Fruit fly (Drosophila melanogaster) whole organism, adult: Measurements from ENCODE around the gene CG2604.

Experiments
- CG11617 ChIP-seq: fragments of 200-800 bp; sonication (Bioruptor generic); optimal IDR thresholded peaks from 2 replicates; lab custom pipeline; 2017; ENCODE audit warnings: mild to moderate bottlenecking, missing biosample characterization, missing genetic modification reagents, missing genetic modification characterization
- CG12768 ChIP-seq: fragments of 200-800 bp; sonication (Bioruptor generic); optimal IDR thresholded peaks from 2 replicates; lab custom pipeline; 2017; ENCODE audit warnings: missing biosample characterization, missing genetic modification characterization, mild to moderate bottlenecking, moderate library complexity, missing genetic modification reagents
- CG14711 ChIP-seq: fragments of 200-800 bp; sonication (Bioruptor generic); optimal IDR thresholded peaks from 2 replicates; lab custom pipeline; 2018; ENCODE audit warnings: missing biosample characterization, mild to moderate bottlenecking, missing genetic modification characterization, moderate library complexity
- CG1620 ChIP-seq: fragments of 200-800 bp; sonication (Bioruptor generic); optimal IDR thresholded peaks from 2 replicates; lab custom pipeline; 2016; ENCODE audit warnings: missing biosample characterization, missing genetic modification characterization
- CG33017 ChIP-seq: fragments of 200-800 bp; sonication (Bioruptor generic); optimal IDR thresholded peaks from 2 replicates; lab custom pipeline; 2018; ENCODE audit warnings: missing biosample characterization, mild to moderate bottlenecking, missing genetic modification characterization, moderate library complexity
- CG5204 ChIP-seq: fragments of 200-800 bp; sonication (Bioruptor generic); optimal IDR thresholded peaks from 2 replicates; lab custom pipeline; 2016; ENCODE audit warnings: missing biosample characterization, missing genetic modification characterization
- CG7045 ChIP-seq: fragments of 200-800 bp; sonication (Bioruptor generic); optimal IDR thresholded peaks from 2 replicates; lab custom pipeline; 2017; ENCODE audit warnings: missing biosample characterization, mild to moderate bottlenecking, missing genetic modification characterization
- CG7101 ChIP-seq: fragments of 200-800 bp; sonication (Bioruptor generic); optimal IDR thresholded peaks from 2 replicates; lab custom pipeline; 2018; ENCODE audit warnings: missing biosample characterization, mild to moderate bottlenecking, missing genetic modification characterization, moderate library complexity
- Clk ChIP-seq: fragments of 200-800 bp; sonication (Bioruptor generic); optimal IDR thresholded peaks from 2 replicates; lab custom pipeline; 2017; ENCODE audit warnings: missing biosample characterization, missing genetic modification characterization
- Crg-1 ChIP-seq: fragments of 200-800 bp; sonication (Bioruptor generic); optimal IDR thresholded peaks from 2 replicates; lab custom pipeline; 2016; ENCODE audit warnings: missing biosample characterization, missing genetic modification characterization
- Hr96 ChIP-seq: fragments of 200-800 bp; sonication (Bioruptor generic); optimal IDR thresholded peaks from 2 replicates; lab custom pipeline; 2016; ENCODE audit warnings: missing biosample characterization, missing genetic modification characterization
- Mnt ChIP-seq: fragments of 200-800 bp; sonication (Bioruptor generic); optimal IDR thresholded peaks from 2 replicates; lab custom pipeline; 2016; ENCODE audit warnings: missing biosample characterization, mild to moderate bottlenecking, missing genetic modification characterization
- bab1 ChIP-seq: fragments of 200-800 bp; sonication (Bioruptor generic); optimal IDR thresholded peaks from 3 replicates; lab custom pipeline; 2019; ENCODE audit warnings: missing biosample characterization, mild to moderate bottlenecking, missing genetic modification characterization, moderate library complexity
- cic ChIP-seq: fragments of 200-800 bp; sonication (Bioruptor generic); optimal IDR thresholded peaks from 2 replicates; lab custom pipeline; 2017; ENCODE audit warnings: missing biosample characterization, mild to moderate bottlenecking, missing genetic modification characterization, moderate library complexity
- cnc ChIP-seq, 2 experiments: fragments of >200 bp; optimal IDR thresholded peaks; 2 replicates each; lab custom pipeline; 2017
- kay ChIP-seq: fragments of 200-800 bp; sonication (Bioruptor generic); peaks from one replicate; lab custom pipeline; 2016; ENCODE audit warnings: missing biosample characterization, missing genetic modification characterization, borderline replicate concordance
- ovo ChIP-seq: fragments of 200-800 bp; sonication (Bioruptor generic); optimal IDR thresholded peaks from 2 replicates; lab custom pipeline; 2016; ENCODE audit warnings: missing biosample characterization, missing genetic modification characterization
- pad ChIP-seq: fragments of 200-800 bp; sonication (Bioruptor generic); optimal IDR thresholded peaks from 3 replicates; lab custom pipeline; 2017; ENCODE audit warnings: missing biosample characterization, missing genetic modification characterization, mild to moderate bottlenecking, moderate library complexity, missing genetic modification reagents
- tj ChIP-seq: fragments of 200-800 bp; sonication (Bioruptor generic); optimal IDR thresholded peaks from 3 replicates; lab custom pipeline; 2017; ENCODE audit warnings: missing biosample characterization, mild to moderate bottlenecking, missing genetic modification characterization, moderate library complexity
- toe ChIP-seq: fragments of 200-800 bp; sonication (Bioruptor generic); optimal IDR thresholded peaks from 2 replicates; lab custom pipeline; 2016; ENCODE audit warnings: missing biosample characterization, missing genetic modification characterization

Gene CG2604

DNA sequence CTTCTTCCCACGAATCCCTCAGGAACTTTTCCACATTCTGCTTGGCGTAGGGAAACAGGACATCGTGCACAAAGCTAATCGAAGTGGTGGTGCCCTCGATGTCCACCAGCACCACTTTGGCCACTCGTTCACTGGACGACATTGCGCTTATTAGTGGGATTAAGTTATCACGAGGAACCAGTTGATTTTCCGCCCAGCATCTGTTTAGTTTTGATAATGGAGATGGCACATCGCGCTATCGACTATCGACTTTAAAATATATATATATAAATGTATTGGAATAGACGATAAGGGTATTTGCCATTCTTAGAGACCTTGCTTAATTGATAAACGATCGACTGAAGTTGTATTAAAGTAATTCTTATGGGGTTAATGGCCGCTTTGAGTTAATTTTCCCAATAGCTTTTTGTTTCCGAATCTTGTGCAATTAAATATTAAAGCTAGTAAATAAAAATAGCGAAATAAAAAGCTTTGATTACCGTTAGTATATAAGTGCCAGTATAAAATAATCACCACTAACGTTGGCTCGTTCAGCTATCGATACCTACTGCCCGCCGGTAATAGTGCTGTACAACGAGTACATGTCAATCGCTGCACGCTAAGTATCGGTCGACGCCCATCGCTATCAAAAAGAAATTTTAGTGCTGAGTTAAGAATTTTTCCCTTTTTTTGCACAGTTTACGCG is 33.4 kb upstream of the CG2604 start, which contains the start of the genes Enoph and Hph:
Gene Enoph, minus strand, starts transcription at position 220 of the 685 bp plus-strand sequence.
Gene Hph, plus strand, starts transcription at position 576 of the 685 bp plus-strand sequence.
- TF ChIP-seq CG33017 (tag; lab: Kevin White, UChicago) (peak; percentile 79), Clk (peak; percentile 61), ovo (GFP tag; lab: Kevin White, UChicago) (peak; percentile 75), CG5204 (GFP tag; lab: Kevin White, UChicago) (no peak), CG7101 (tag; lab: Kevin White, UChicago) (peak; percentile 70), CG14711 (tag; lab: Kevin White, UChicago) (peak; percentile 49), CG1620 (GFP tag; lab: Kevin White, UChicago) (peak; percentile 61), tj (peak; percentile 93), bab1 (no peak), CG7045 (GFP tag; lab: Kevin White, UChicago) (peak; percentile 74), kay (GFP tag; lab: Kevin White, UChicago) (peak; percentile 56), Mnt (peak; percentile 67), CG11617 (GFP tag; lab: Kevin White, UChicago) (peak; percentile 79), cic (GFP tag; lab: Kevin White, UChicago) (peak; percentile 33), pad (GFP tag; lab: Kevin White, UChicago) (peak; percentile 57), CG12768 (GFP tag; lab: Kevin White, UChicago) (peak; percentile 71), toe (peak; percentile 82), Crg-1 (GFP tag; lab: Kevin White, UChicago) (peak; percentile 70), Hr96 (peak; percentile 75), cnc (optimal IDR thresholded peaks at IDR 0.05; lab: Kevin White, UChicago) (no peak)

DNA sequence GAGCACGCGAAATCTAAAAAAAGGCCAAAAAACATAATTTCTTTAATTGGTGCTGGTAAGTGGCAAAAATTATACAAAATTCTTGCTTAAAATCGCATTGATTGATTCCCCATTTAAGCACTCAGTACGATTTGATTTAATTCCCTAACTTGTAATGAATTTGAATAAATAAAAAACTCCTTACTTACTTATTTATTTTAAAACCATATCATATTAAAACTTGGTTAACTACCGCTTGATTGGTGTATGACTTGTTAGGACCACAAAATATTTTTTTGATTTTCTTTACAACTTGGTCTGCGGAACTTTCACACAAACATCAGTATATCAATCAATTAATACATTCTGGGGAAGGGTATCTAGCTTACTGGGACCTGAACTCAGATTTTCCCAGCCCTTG is 29.7 kb upstream of the CG2604 start, which contains the start of gene CG1113:
Gene CG1113, plus strand, starts transcription at position 301 of the 400 bp plus-strand sequence.
- TF ChIP-seq CG1620 (GFP tag; lab: Kevin White, UChicago) (no peak), Crg-1 (GFP tag; lab: Kevin White, UChicago) (no peak), Clk (no peak), CG7045 (GFP tag; lab: Kevin White, UChicago) (no peak)

DNA sequence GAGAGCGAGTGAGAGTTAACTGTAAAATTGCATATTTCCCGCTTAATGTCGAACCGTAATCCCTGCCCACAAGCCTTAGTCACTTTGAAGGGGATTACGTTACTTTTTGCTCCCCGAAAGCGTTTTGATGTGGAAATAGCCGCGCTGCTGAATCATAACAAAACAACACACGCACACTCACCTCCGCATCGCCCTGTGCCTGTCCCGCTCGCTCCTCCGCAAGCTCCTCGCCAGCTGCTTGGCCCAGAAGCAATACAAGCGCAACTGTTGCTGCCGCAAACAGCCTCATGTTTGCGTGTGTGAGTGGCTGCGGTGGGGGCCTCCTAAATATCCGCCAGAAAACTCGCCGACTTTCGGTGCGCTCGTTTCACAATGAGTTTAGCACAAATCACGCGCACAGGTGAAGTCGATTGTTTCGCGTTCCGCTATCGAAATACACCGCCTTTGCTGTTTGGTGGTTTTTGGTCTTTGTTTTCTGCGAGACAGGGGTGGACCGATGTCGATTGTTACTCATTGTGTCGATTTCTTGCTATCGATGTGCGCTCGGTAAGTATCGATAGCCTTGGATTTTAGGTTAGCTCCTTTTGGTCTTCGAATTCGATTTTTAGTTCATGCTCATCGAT is 28.2 kb upstream of the CG2604 start, which contains the start of gene CtsF:
Gene CtsF, minus strand, starts transcription at position 503 of the 623 bp plus-strand sequence.
- peak; percentile 48 for TF ChIP-seq CG33017 (tag; lab: Kevin White, UChicago)
- TF ChIP-seq toe: no peak
- peak; percentile 82 for TF ChIP-seq bab1
- peak; percentile 8 for TF ChIP-seq CG7045 (GFP tag; lab: Kevin White, UChicago)
- TF ChIP-seq cic (GFP tag; lab: Kevin White, UChicago): peak; percentile 75
- no peak for TF ChIP-seq Crg-1 (GFP tag; lab: Kevin White, UChicago)
- no peak for TF ChIP-seq Clk
- peak; percentile 13 for TF ChIP-seq CG7101 (tag; lab: Kevin White, UChicago)
- TF ChIP-seq tj: peak; percentile 52
- peak; percentile 56 for TF ChIP-seq ovo (GFP tag; lab: Kevin White, UChicago)
- TF ChIP-seq cnc (optimal IDR thresholded peaks at IDR 0.05; lab: Kevin White, UChicago): no peak
- TF ChIP-seq CG14711 (tag; lab: Kevin White, UChicago): no peak
- no peak for TF ChIP-seq Hr96
- peak; percentile 46 for TF ChIP-seq CG11617 (GFP tag; lab: Kevin White, UChicago)
- TF ChIP-seq CG5204 (GFP tag; lab: Kevin White, UChicago): no peak
- peak; percentile 73 for TF ChIP-seq Mnt
- peak; percentile 76 for TF ChIP-seq pad (GFP tag; lab: Kevin White, UChicago)
- TF ChIP-seq kay (GFP tag; lab: Kevin White, UChicago): no peak
- TF ChIP-seq CG12768 (GFP tag; lab: Kevin White, UChicago): peak; percentile 16
- TF ChIP-seq CG1620 (GFP tag; lab: Kevin White, UChicago): peak; percentile 34

DNA sequence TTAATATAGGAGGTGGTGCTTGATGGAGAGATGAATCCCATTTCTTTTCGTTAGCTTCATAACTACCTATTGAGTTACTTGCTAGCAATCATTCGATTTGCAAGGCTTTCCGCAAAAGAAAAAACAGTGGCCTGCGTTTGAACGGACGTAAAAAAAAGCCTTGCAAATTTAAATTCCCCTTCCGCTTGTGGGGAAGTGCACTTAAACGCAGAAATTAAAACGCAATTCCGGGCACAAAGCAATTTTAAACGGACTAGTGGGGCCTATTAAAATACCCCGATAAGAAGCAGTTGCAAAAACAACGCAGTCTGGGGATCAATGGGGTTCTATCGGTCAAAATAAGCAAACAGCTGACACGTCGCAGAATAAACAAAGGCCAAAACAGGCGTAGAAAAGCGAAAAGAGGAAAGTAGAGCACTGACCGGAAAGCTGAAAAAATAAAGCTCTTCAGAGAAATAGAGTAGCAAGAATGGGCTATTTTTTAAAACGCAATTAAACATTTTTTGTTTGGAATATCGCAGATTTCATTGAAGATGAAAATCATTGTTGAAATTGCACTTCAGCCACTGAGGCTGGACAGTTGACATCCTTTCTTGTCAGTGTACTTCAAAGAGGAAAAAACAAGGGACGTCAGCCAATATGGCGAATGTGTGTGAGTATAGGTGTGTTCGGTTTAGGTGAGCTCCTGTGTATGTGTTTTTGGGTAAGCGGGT is 27.5 kb upstream of the CG2604 start:
- TF ChIP-seq cic (GFP tag; lab: Kevin White, UChicago) (peak; percentile 61), CG11617 (GFP tag; lab: Kevin White, UChicago) (no peak), tj (peak; percentile 48), CG12768 (GFP tag; lab: Kevin White, UChicago) (peak; percentile 62), bab1 (no peak), Hr96 (no peak), CG7101 (tag; lab: Kevin White, UChicago) (peak; percentile 35), pad (GFP tag; lab: Kevin White, UChicago) (no peak), Mnt (peak; percentile 12), CG7045 (GFP tag; lab: Kevin White, UChicago) (peak; percentile 37), Clk (no peak), Crg-1 (GFP tag; lab: Kevin White, UChicago) (no peak), ovo (GFP tag; lab: Kevin White, UChicago) (no peak), cnc (optimal IDR thresholded peaks at IDR 0.05; lab: Kevin White, UChicago) (no peak)

DNA sequence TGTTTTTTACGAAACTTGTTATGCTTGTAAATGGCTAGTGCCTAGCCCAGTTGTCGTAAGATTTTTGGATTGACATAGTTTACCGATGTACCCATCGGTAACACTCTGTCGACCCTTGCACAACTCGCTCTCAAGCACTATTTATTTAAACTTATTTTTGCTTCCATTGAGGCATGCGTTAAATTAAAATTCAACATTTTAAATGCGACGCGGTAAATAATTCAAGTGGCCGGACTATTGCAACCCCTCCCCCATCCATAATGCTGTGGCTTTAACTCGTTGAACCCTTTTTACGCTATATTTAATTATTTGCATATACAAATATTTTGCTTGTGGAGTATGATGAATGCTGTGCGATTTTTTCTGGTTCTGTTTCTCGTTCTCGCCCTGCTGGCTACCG is 26.1 kb upstream of the CG2604 start:
- TF ChIP-seq ovo (GFP tag; lab: Kevin White, UChicago) (no peak), CG1620 (GFP tag; lab: Kevin White, UChicago) (no peak), CG7045 (GFP tag; lab: Kevin White, UChicago) (no peak), CG7101 (tag; lab: Kevin White, UChicago) (no peak), Clk (no peak), kay (GFP tag; lab: Kevin White, UChicago) (peak; percentile 93)
